Fruit fly (Drosophila melanogaster) whole organism, wandering third instar larva: Measurements from ENCODE around the gene CG1387.

Experiments used
- Abd-B ChIP-seq: fragments of >200 bp; optimal IDR thresholded peaks from 2 replicates; lab custom pipeline; 2017; ENCODE audit warnings: missing biosample characterization, missing genetic modification characterization
- CG32264 ChIP-seq: fragments of 200-800 bp; sonication (Bioruptor generic); optimal IDR thresholded peaks from 2 replicates; lab custom pipeline; 2016; ENCODE audit warnings: missing biosample characterization, missing genetic modification characterization
- CG9705 ChIP-seq: fragments of 200-800 bp; sonication (Bioruptor generic); optimal IDR thresholded peaks from 2 replicates; lab custom pipeline; 2018; ENCODE audit warnings: missing biosample characterization, mild to moderate bottlenecking, missing genetic modification characterization
- Dfd ChIP-seq: fragments of >200 bp; optimal IDR thresholded peaks from 2 replicates; lab custom pipeline; 2017; ENCODE audit warnings: missing biosample characterization, missing genetic modification characterization
- GATAd ChIP-seq: sonication (Bioruptor generic); optimal IDR thresholded peaks from 2 replicates; lab custom pipeline; 2016; ENCODE audit warnings: missing biosample characterization, missing genetic modification characterization
- HLH106 ChIP-seq: fragments of 200-800 bp; optimal IDR thresholded peaks from 3 replicates; lab custom pipeline; 2019; ENCODE audit warnings: missing biosample characterization, mild to moderate bottlenecking, missing genetic modification characterization, moderate library complexity
- Hnf4 ChIP-seq: fragments of 200-800 bp; sonication (Bioruptor generic); optimal IDR thresholded peaks from 2 replicates; lab custom pipeline; 2016; ENCODE audit warnings: missing biosample characterization, mild to moderate bottlenecking, missing genetic modification characterization
- Hr78 ChIP-seq: fragments of >200 bp; optimal IDR thresholded peaks from 2 replicates; lab custom pipeline; 2017; ENCODE audit warnings: missing biosample characterization, missing genetic modification characterization
- Hr83 ChIP-seq: fragments of 200-300 bp; sonication (Bioruptor generic); optimal IDR thresholded peaks from 2 replicates; lab custom pipeline; 2016; ENCODE audit warnings: missing biosample characterization, mild to moderate bottlenecking, missing genetic modification characterization, moderate library complexity; ENCODE audit not compliant: poor library complexity, severe bottlenecking
- Mio ChIP-seq: sonication (Bioruptor generic); optimal IDR thresholded peaks from 2 replicates; lab custom pipeline; 2016; ENCODE audit warnings: missing biosample characterization, missing genetic modification characterization
- Myc ChIP-seq: fragments of >200 bp; optimal IDR thresholded peaks from 2 replicates; lab custom pipeline; 2017
- N ChIP-seq: fragments of >200 bp; optimal IDR thresholded peaks from 2 replicates; lab custom pipeline; 2018; ENCODE audit warnings: missing biosample characterization, missing external identifiers, missing genetic modification characterization
- Rel ChIP-seq, 2 experiments: fragments of 200-800 bp; sonication (Bioruptor generic) in 1 of 2; optimal IDR thresholded peaks; 2 replicates in 1 of 2; 3 replicates in 1 of 2; lab custom pipeline; 2016 to 2019; ENCODE audit warnings: mild to moderate bottlenecking in 2 of 2, missing biosample characterization in 2 of 2, missing genetic modification characterization in 2 of 2, moderate library complexity in 1 of 2
- Sp1 ChIP-seq: fragments of 200-800 bp; sonication (Bioruptor generic); optimal IDR thresholded peaks from 3 replicates; lab custom pipeline; 2019; ENCODE audit warnings: missing biosample characterization, mild to moderate bottlenecking, missing genetic modification characterization, moderate library complexity
- Vsx2 ChIP-seq: fragments of 200-300, 225-300 bp; sonication (Bioruptor generic); optimal IDR thresholded peaks from 2 replicates; lab custom pipeline; 2018; ENCODE audit warnings: missing biosample characterization, missing genetic modification characterization; ENCODE audit not compliant: partially characterized antibody
- br ChIP-seq: fragments of 200-800 bp; sonication (Bioruptor generic); optimal IDR thresholded peaks from 2 replicates; lab custom pipeline; 2016; ENCODE audit warnings: missing biosample characterization, missing genetic modification characterization
- brk ChIP-seq: fragments of 200-800 bp; sonication (Bioruptor generic); optimal IDR thresholded peaks from 2 replicates; lab custom pipeline; 2016; ENCODE audit warnings: missing biosample characterization, mild to moderate bottlenecking, missing genetic modification characterization
- dmrt93B ChIP-seq: fragments of 200-800 bp; sonication (Bioruptor generic); optimal IDR thresholded peaks from 2 replicates; lab custom pipeline; 2018; ENCODE audit warnings: missing biosample characterization, mild to moderate bottlenecking, missing genetic modification characterization
- dsf ChIP-seq: sonication (Bioruptor generic); optimal IDR thresholded peaks from 2 replicates; lab custom pipeline; 2016; ENCODE audit warnings: missing biosample characterization, missing genetic modification characterization, borderline replicate concordance
- ey ChIP-seq: fragments of 200-800 bp; sonication (Bioruptor generic); optimal IDR thresholded peaks from 2 replicates; lab custom pipeline; 2016; ENCODE audit warnings: missing biosample characterization, missing genetic modification characterization
- foxo ChIP-seq, 2 experiments: fragments of 200-800 bp; sonication (Bioruptor generic); optimal IDR thresholded peaks; 2 replicates in 1 of 2; 3 replicates in 1 of 2; lab custom pipeline; 2016 to 2017; ENCODE audit warnings: missing biosample characterization in 2 of 2, missing genetic modification characterization in 2 of 2
- fru ChIP-seq: fragments of 200-800 bp; sonication (Bioruptor generic); optimal IDR thresholded peaks from 3 replicates; lab custom pipeline; 2016; ENCODE audit warnings: missing biosample characterization, mild to moderate bottlenecking, missing genetic modification characterization
- h ChIP-seq: fragments of 200-800 bp; sonication (Bioruptor generic); optimal IDR thresholded peaks from 3 replicates; lab custom pipeline; 2016; ENCODE audit warnings: missing biosample characterization, mild to moderate bottlenecking, missing genetic modification characterization
- lola ChIP-seq: fragments of >200 bp; optimal IDR thresholded peaks from 2 replicates; lab custom pipeline; 2017; ENCODE audit warnings: missing biosample characterization, missing genetic modification characterization
- psq ChIP-seq: fragments of 200-800 bp; sonication (Bioruptor generic); optimal IDR thresholded peaks from 3 replicates; lab custom pipeline; 2017; ENCODE audit warnings: missing biosample characterization, mild to moderate bottlenecking, missing genetic modification characterization, moderate library complexity
- rgr ChIP-seq: fragments of 200-800 bp; sonication (Bioruptor generic); optimal IDR thresholded peaks from 3 replicates; lab custom pipeline; 2016; ENCODE audit warnings: missing biosample characterization, mild to moderate bottlenecking, missing genetic modification characterization
- sv ChIP-seq: fragments of 200-800 bp; sonication (Bioruptor generic); optimal IDR thresholded peaks from 3 replicates; lab custom pipeline; 2016; ENCODE audit warnings: missing biosample characterization, missing genetic modification characterization
- tai ChIP-seq: sonication (Bioruptor generic); optimal IDR thresholded peaks from 2 replicates; lab custom pipeline; 2016; ENCODE audit warnings: missing biosample characterization, missing genetic modification characterization
- usp ChIP-seq: fragments of >200 bp; optimal IDR thresholded peaks from 2 replicates; lab custom pipeline; 2017; ENCODE audit warnings: missing biosample characterization, missing genetic modification characterization
- woc ChIP-seq: sonication (Bioruptor generic); optimal IDR thresholded peaks from 2 replicates; lab custom pipeline; 2016; ENCODE audit warnings: missing biosample characterization, mild to moderate bottlenecking, missing genetic modification characterization

Gene CG1387

DNA sequence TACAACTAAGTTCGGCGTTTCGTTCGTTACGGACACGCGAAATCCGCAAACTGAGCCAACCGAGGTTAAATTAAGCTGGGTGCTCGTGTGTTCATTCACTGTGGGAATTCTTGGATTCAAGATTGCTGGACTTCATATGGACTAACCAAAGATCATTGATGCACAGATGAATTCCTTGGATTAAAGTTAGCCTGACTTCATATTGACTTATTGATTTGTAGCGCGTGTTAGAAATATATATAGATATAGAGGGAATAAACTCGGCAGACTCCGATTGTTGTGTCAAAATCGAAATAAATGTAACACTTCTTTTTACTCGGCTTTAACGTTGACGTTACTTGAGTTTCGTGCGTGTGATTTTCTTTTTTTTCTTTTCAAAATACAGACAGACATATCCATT is at the start of gene CG1387:
TSS of gene CG1387 (plus strand) at position 301 of the 400 bp plus-strand sequence.
- no peak for TF ChIP-seq tai (GFP tag; lab: Kevin White, UChicago)
- no peak for TF ChIP-seq ey
- TF ChIP-seq Hnf4 (GFP tag; lab: Kevin White, UChicago) = no peak
- no peak for TF ChIP-seq woc (GFP tag; lab: Kevin White, UChicago)
- no peak for TF ChIP-seq Rel (GFP tag; optimal IDR thresholded peaks at IDR 0.05; lab: Kevin White, UChicago)
- TF ChIP-seq Rel (tag; optimal IDR thresholded peaks at IDR 0.05; lab: Kevin White, UChicago) = no peak
- no peak for TF ChIP-seq psq (GFP tag; lab: Kevin White, UChicago)
- TF ChIP-seq sv = no peak
- no peak for TF ChIP-seq brk (GFP tag; lab: Kevin White, UChicago)
- no peak for TF ChIP-seq dmrt93B (GFP tag; lab: Kevin White, UChicago)
- TF ChIP-seq Mio = no peak
- no peak for TF ChIP-seq Myc
- TF ChIP-seq lola (GFP tag; lab: Kevin White, UChicago) = no peak
- TF ChIP-seq usp (GFP tag; lab: Kevin White, UChicago) = no peak
- no peak for TF ChIP-seq Hr78 (GFP tag; lab: Kevin White, UChicago)

- no peak for TF ChIP-seq CG32264 (GFP tag; lab: Kevin White, UChicago)
- no peak for TF ChIP-seq h (GFP tag; lab: Kevin White, UChicago)
- no peak for TF ChIP-seq CG9705
- no peak for TF ChIP-seq woc (GFP tag; lab: Kevin White, UChicago)
- no peak for TF ChIP-seq Vsx2 (GFP tag; lab: Kevin White, UChicago)
Observed at dm6 chrX:8366329-8366728, 19.3 kb upstream of the CG1387 start.

dm6 chrX:8367069-8367468 is 18.5 kb upstream of the CG1387 start, which contains the start of gene nAChRalpha3:
Gene nAChRalpha3, minus strand, starts transcription at chrX:8367169.
- no peak for TF ChIP-seq Myc
- TF ChIP-seq lola (GFP tag; lab: Kevin White, UChicago) = no peak
- TF ChIP-seq rgr (GFP tag; lab: Kevin White, UChicago) = no peak
- TF ChIP-seq sv = no peak
- no peak for TF ChIP-seq Hnf4 (GFP tag; lab: Kevin White, UChicago)
- no peak for TF ChIP-seq dmrt93B (GFP tag; lab: Kevin White, UChicago)

DNA sequence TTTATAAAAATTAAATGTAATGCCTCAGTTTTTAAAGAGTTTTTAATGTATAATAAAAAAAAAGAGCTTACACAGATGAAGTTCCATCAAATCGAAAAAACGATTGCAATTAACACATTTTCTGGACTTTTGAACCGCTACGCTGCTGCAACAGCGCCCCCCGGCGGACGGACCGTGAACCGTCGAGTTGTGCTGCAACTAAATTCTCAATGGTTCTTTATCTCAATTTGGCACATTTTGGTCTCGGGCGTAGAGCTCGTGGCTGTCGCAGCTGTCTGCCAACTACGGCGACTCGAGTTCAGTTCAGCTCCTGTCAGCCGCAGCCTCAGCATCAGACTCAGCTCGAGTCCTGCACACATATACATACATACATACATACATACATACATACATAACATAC is 13.9 kb upstream of the CG1387 start:
- no peak for TF ChIP-seq dsf (GFP tag; lab: Kevin White, UChicago)
- no peak for TF ChIP-seq Sp1 (GFP tag; lab: Kevin White, UChicago)
- no peak for TF ChIP-seq rgr (GFP tag; lab: Kevin White, UChicago)
- TF ChIP-seq fru = no peak
- TF ChIP-seq Abd-B = no peak
- no peak for TF ChIP-seq br (GFP tag; lab: Kevin White, UChicago)
- no peak for TF ChIP-seq N
- no peak for TF ChIP-seq foxo (GFP tag; optimal IDR thresholded peaks at IDR 0.05; lab: Kevin White, UChicago)
- no peak for TF ChIP-seq Hr83
- no peak for TF ChIP-seq Rel (GFP tag; optimal IDR thresholded peaks at IDR 0.05; lab: Kevin White, UChicago)
- TF ChIP-seq Rel (tag; optimal IDR thresholded peaks at IDR 0.05; lab: Kevin White, UChicago) = no peak
- TF ChIP-seq psq (GFP tag; lab: Kevin White, UChicago) = no peak
- no peak for TF ChIP-seq GATAd
- no peak for TF ChIP-seq sv
- TF ChIP-seq HLH106 = no peak
- TF ChIP-seq Dfd (GFP tag; lab: Kevin White, UChicago) = no peak
- TF ChIP-seq brk (GFP tag; lab: Kevin White, UChicago) = no peak
- TF ChIP-seq Hnf4 (GFP tag; lab: Kevin White, UChicago) = no peak
- no peak for TF ChIP-seq CG9705

- TF ChIP-seq tai (GFP tag; lab: Kevin White, UChicago) (no peak), Dfd (GFP tag; lab: Kevin White, UChicago) (no peak), br (GFP tag; lab: Kevin White, UChicago) (no peak), ey (no peak), dsf (GFP tag; lab: Kevin White, UChicago) (no peak)
Observed at dm6 chrX:8396611-8397010, 11.0 kb downstream of the CG1387 start.
